Worm (Caenorhabditis elegans) whole organism, L4 larva: ENCODE results near the gene cfap-20.

Experiments used
- F49E8.2 ChIP-seq: sonication (generic microtip); optimal IDR thresholded peaks from 2 replicates; lab custom pipeline; 2016; ENCODE audit warnings: missing compliant biosample characterization, mild to moderate bottlenecking, missing genetic modification characterization, borderline replicate concordance
- Y105C5A.15 ChIP-seq: fragments of 200-800 bp; sonication (Bioruptor generic); IDR thresholded peaks from 2 replicates; pipeline ENCODE4 v1.3.6; 2022; ENCODE audit warnings: missing genetic modification characterization, missing compliant biosample characterization
- ZK337.2 ChIP-seq: fragments of 200-800 bp; sonication (Bioruptor generic); IDR thresholded peaks from 2 replicates; pipeline ENCODE4 v1.3.6; 2022; ENCODE audit warnings: missing genetic modification reagents, missing genetic modification characterization, missing compliant biosample characterization
- aha-1 ChIP-seq: fragments of 150-350 bp; peaks from one replicate; lab custom pipeline; 2014; ENCODE audit warnings: missing biosample characterization, missing genetic modification characterization
- attf-4 ChIP-seq: sonication (generic microtip); optimal IDR thresholded peaks from 3 replicates; lab custom pipeline; 2017; ENCODE audit warnings: missing biosample characterization, missing genetic modification characterization
- ceh-32 ChIP-seq: sonication (generic microtip); optimal IDR thresholded peaks from 2 replicates; lab custom pipeline; 2016; ENCODE audit warnings: mild to moderate bottlenecking, missing genetic modification characterization, missing compliant biosample characterization; ENCODE audit not compliant: poor library complexity
- ceh-44 ChIP-seq: fragments of 200-800 bp; sonication (Bioruptor generic); IDR thresholded peaks from 2 replicates; pipeline ENCODE4 v1.3.6; 2022; ENCODE audit warnings: missing genetic modification reagents, missing genetic modification characterization, missing compliant biosample characterization
- cey-2 ChIP-seq: sonication (generic microtip); optimal IDR thresholded peaks from 3 replicates; lab custom pipeline; 2017; ENCODE audit warnings: missing genetic modification characterization, mild to moderate bottlenecking, missing compliant biosample characterization, antibody characterized with exemption, borderline replicate concordance; ENCODE audit not compliant: insufficient read depth
- daf-16 ChIP-seq, 3 experiments: sonication (generic microtip); optimal IDR thresholded peaks; 2 replicates each; lab custom pipeline; 2016 to 2017; ENCODE audit warnings: missing genetic modification characterization in 3 of 3, missing genetic modification reagents in 3 of 3, mild to moderate bottlenecking in 2 of 3, missing compliant biosample characterization in 2 of 3, missing biosample characterization in 1 of 3, moderate library complexity in 1 of 3
- dmd-6 ChIP-seq: fragments of 200-800 bp; sonication (Bioruptor generic); IDR thresholded peaks from 2 replicates; pipeline ENCODE4 v1.3.6; 2022; ENCODE audit warnings: missing genetic modification reagents, missing genetic modification characterization, missing compliant biosample characterization
- dpl-1 ChIP-seq: fragments of 150-350 bp; optimal IDR thresholded peaks from 2 replicates; lab custom pipeline; 2014; ENCODE audit warnings: missing biosample characterization, missing genetic modification reagents, missing genetic modification characterization
- egl-43 ChIP-seq: fragments of 200-800 bp; sonication (Bioruptor generic); IDR thresholded peaks from 2 replicates; pipeline ENCODE4 v1.3.6; 2022; ENCODE audit warnings: missing genetic modification reagents, missing genetic modification characterization, missing compliant biosample characterization
- hif-1 ChIP-seq, 2 experiments: sonication (generic microtip); optimal IDR thresholded peaks; 2 replicates each; lab custom pipeline; 2016 to 2017; ENCODE audit warnings: missing compliant biosample characterization in 2 of 2, missing genetic modification characterization in 2 of 2, missing genetic modification reagents in 2 of 2, missing genotype in 2 of 2, mild to moderate bottlenecking in 1 of 2
- hlh-30 ChIP-seq: sonication (generic microtip); optimal IDR thresholded peaks from 2 replicates; lab custom pipeline; 2017; ENCODE audit warnings: antibody characterized with exemption, mild to moderate bottlenecking, missing genetic modification characterization, missing compliant biosample characterization; ENCODE audit not compliant: insufficient read depth
- hmg-1.1 ChIP-seq: fragments of 200-800 bp; sonication (Bioruptor generic); IDR thresholded peaks from 2 replicates; pipeline ENCODE4 v1.3.6; 2022; ENCODE audit warnings: missing genetic modification reagents, missing genetic modification characterization, missing compliant biosample characterization
- lim-7 ChIP-seq: fragments of 200-800 bp; sonication (Bioruptor generic); IDR thresholded peaks from 2 replicates; pipeline ENCODE4 v1.3.6; 2022; ENCODE audit warnings: missing genetic modification characterization, missing compliant biosample characterization
- lin-1 ChIP-seq: fragments of 200-800 bp; sonication (Bioruptor generic); IDR thresholded peaks from 2 replicates; pipeline ENCODE4 v1.3.6; 2022; ENCODE audit warnings: missing genetic modification reagents, missing genetic modification characterization, missing compliant biosample characterization
- lin-15B ChIP-seq: fragments of 150-350 bp; sonication (generic microtip); optimal IDR thresholded peaks from 3 replicates; lab custom pipeline; 2014; ENCODE audit warnings: missing biosample characterization, missing genetic modification characterization
- lin-38 ChIP-seq: fragments of 200-800 bp; sonication (Bioruptor generic); IDR thresholded peaks from 2 replicates; pipeline ENCODE4 v1.3.6; 2022; ENCODE audit warnings: missing genetic modification reagents, missing genetic modification characterization, missing compliant biosample characterization
- lsy-2 ChIP-seq, 2 experiments: fragments of 150-350 bp in 1 of 2; sonication (generic microtip) in 1 of 2; optimal IDR thresholded peaks; 2 replicates each; lab custom pipeline; 2014 to 2017; ENCODE audit warnings: missing biosample characterization in 2 of 2, missing genetic modification characterization in 2 of 2
- madf-9 ChIP-seq: fragments of 200-800 bp; sonication (Bioruptor generic); conservative IDR thresholded peaks from 2 replicates; pipeline ENCODE4 v1.3.6; 2022; ENCODE audit warnings: missing genetic modification reagents, missing genetic modification characterization, missing compliant biosample characterization
- mep-1 ChIP-seq: fragments of 150-350 bp; sonication (generic microtip); optimal IDR thresholded peaks from 3 replicates; lab custom pipeline; 2014; ENCODE audit warnings: missing biosample characterization, missing genetic modification characterization
- mes-2 ChIP-seq: sonication (generic microtip); optimal IDR thresholded peaks from 2 replicates; lab custom pipeline; 2016; ENCODE audit warnings: missing genotype, mild to moderate bottlenecking, missing genetic modification characterization, missing compliant biosample characterization; ENCODE audit not compliant: poor library complexity, severe bottlenecking
- nhr-10 ChIP-seq: fragments of 150-350 bp; optimal IDR thresholded peaks from 2 replicates; lab custom pipeline; 2014; ENCODE audit warnings: missing biosample characterization, missing genetic modification characterization
- nhr-111 ChIP-seq: fragments of 200-800 bp; sonication (Bioruptor generic); optimal IDR thresholded peaks from 2 replicates; lab custom pipeline; 2018; ENCODE audit warnings: mild to moderate bottlenecking, missing genetic modification characterization, missing compliant biosample characterization
- nhr-28 ChIP-seq: fragments of 150-350 bp; optimal IDR thresholded peaks from 2 replicates; lab custom pipeline; 2014; ENCODE audit warnings: missing biosample characterization, missing genetic modification characterization
- nhr-41 ChIP-seq: fragments of 200-800 bp; sonication (Bioruptor generic); IDR thresholded peaks from 2 replicates; pipeline ENCODE4 v1.3.6; 2022; ENCODE audit warnings: missing genetic modification reagents, missing genetic modification characterization, missing compliant biosample characterization
- nhr-6 ChIP-seq: fragments of 150-350 bp; optimal IDR thresholded peaks from 2 replicates; lab custom pipeline; 2014; ENCODE audit warnings: missing biosample characterization, missing genetic modification characterization
- nhr-76 ChIP-seq: fragments of 150-350 bp; optimal IDR thresholded peaks from 2 replicates; lab custom pipeline; 2014; ENCODE audit warnings: missing biosample characterization, missing genetic modification characterization
- nhr-77 ChIP-seq: fragments of 150-350 bp; optimal IDR thresholded peaks from 2 replicates; lab custom pipeline; 2014; ENCODE audit warnings: missing biosample characterization, missing genetic modification characterization
- rbr-2 ChIP-seq: sonication (generic microtip); optimal IDR thresholded peaks from 2 replicates; lab custom pipeline; 2016; ENCODE audit warnings: missing genotype, missing genetic modification characterization, missing compliant biosample characterization
- snpc-1.2 ChIP-seq: fragments of 200-800 bp; sonication (Bioruptor generic); IDR thresholded peaks from 2 replicates; pipeline ENCODE4 v1.3.6; 2022; ENCODE audit warnings: missing genetic modification reagents, missing genetic modification characterization, missing compliant biosample characterization
- tag-97 ChIP-seq: fragments of 200-800 bp; sonication (Bioruptor generic); IDR thresholded peaks from 2 replicates; pipeline ENCODE4 v1.3.6; 2022; ENCODE audit warnings: missing genetic modification characterization, missing compliant biosample characterization
- unc-130 ChIP-seq: sonication (generic microtip); optimal IDR thresholded peaks from 2 replicates; lab custom pipeline; 2016; ENCODE audit warnings: missing genetic modification reagents, missing genetic modification characterization, missing compliant biosample characterization
- unc-39 ChIP-seq: sonication (generic microtip); optimal IDR thresholded peaks from 2 replicates; lab custom pipeline; 2017; ENCODE audit warnings: missing biosample characterization, missing genetic modification characterization
- zip-2 ChIP-seq: fragments of 150-350 bp; optimal IDR thresholded peaks from 2 replicates; lab custom pipeline; 2014; ENCODE audit warnings: missing biosample characterization, missing genetic modification characterization

Gene cfap-20

ce11 chrIII:3541093-3541492 is 3.8 kb upstream of the cfap-20 start:
- peak; percentile 22 for TF ChIP-seq aha-1 (tag; lab: Kevin White, UChicago)
- TF ChIP-seq nhr-41 (GFP tag; lab: Robert Waterston, UW), result no peak

DNA sequence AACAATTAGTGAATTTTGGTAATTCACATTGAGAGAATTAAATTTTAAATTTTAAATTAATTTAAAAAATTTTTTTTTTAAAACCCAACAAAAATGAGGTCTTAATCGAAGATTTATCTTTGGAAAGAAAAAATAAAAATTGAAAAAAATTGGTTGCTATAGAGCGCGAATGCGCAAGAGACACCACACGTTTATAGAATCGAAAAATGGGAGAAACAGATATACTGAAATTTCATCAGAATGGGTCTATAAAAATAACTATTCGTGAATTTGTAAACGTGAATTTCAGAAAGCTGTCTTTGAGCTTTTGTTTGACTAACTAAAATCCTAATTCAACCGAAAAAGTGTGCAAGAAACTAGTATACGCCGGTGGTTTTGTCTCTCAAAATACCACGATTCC is 3.1 kb upstream of the cfap-20 start:
- TF ChIP-seq hif-1 (tag; optimal IDR thresholded peaks at IDR 0.05; lab: Kevin White, UChicago), result peak in 1 of 2 experiments; percentile 68
- peak; percentile 72 for TF ChIP-seq unc-130 (GFP tag; lab: Kevin White, UChicago)
- no peak for TF ChIP-seq nhr-111 (GFP tag; lab: Kevin White, UChicago)
- peak; percentile 94 for TF ChIP-seq lin-38 (GFP tag; lab: Robert Waterston, UW)
- TF ChIP-seq snpc-1.2, result no peak
- no peak for TF ChIP-seq daf-16 (GFP tag; optimal IDR thresholded peaks at IDR 0.05; lab: Kevin White, UChicago)
- TF ChIP-seq daf-16 (tag; optimal IDR thresholded peaks at IDR 0.05; lab: Kevin White, UChicago), result no peak
- TF ChIP-seq egl-43 (GFP tag; lab: Robert Waterston, UW), result no peak
- TF ChIP-seq madf-9, result no peak
- no peak for TF ChIP-seq cey-2 (tag; lab: Kevin White, UChicago)
- no peak for TF ChIP-seq Y105C5A.15 (GFP tag; lab: Robert Waterston, UW)
- TF ChIP-seq attf-4 (tag; lab: Kevin White, UChicago), result no peak
- TF ChIP-seq ceh-44 (GFP tag; lab: Robert Waterston, UW), result no peak
- no peak for TF ChIP-seq nhr-10 (tag; lab: Kevin White, UChicago)
- TF ChIP-seq lin-1 (GFP tag; lab: Robert Waterston, UW), result no peak
- peak; percentile 18; the same call in 1 of the 2 replicates for TF ChIP-seq dmd-6 (GFP tag; lab: Robert Waterston, UW)
- TF ChIP-seq lim-7, result no peak
- 0 out of 2 replicates have a peak, but pooled peaks have one; percentile 33 for TF ChIP-seq ZK337.2 (GFP tag; lab: Robert Waterston, UW)
- TF ChIP-seq unc-39 (tag; lab: Kevin White, UChicago), result no peak
- TF ChIP-seq lin-15B (tag; lab: Kevin White, UChicago), result no peak
- TF ChIP-seq mep-1 (tag; lab: Kevin White, UChicago), result peak; percentile 69
- peak; percentile 59 for TF ChIP-seq hmg-1.1
- no peak for TF ChIP-seq tag-97 (GFP tag; lab: Robert Waterston, UW)
- TF ChIP-seq hlh-30, result peak; percentile 25
- peak; percentile 18 for TF ChIP-seq nhr-6 (tag; lab: Kevin White, UChicago)
- TF ChIP-seq mes-2 (tag; lab: Kevin White, UChicago), result peak; percentile 91
- TF ChIP-seq zip-2 (tag; lab: Kevin White, UChicago), result no peak
- TF ChIP-seq nhr-77 (tag; lab: Kevin White, UChicago), result peak; percentile 73
- TF ChIP-seq nhr-28 (tag; lab: Kevin White, UChicago), result peak; percentile 39
- no peak for TF ChIP-seq aha-1 (tag; lab: Kevin White, UChicago)
- TF ChIP-seq rbr-2 (tag; lab: Kevin White, UChicago), result peak; percentile 28
- peak in 1 of 2 experiments; percentile 72 for TF ChIP-seq lsy-2 (tag; optimal IDR thresholded peaks at IDR 0.05; lab: Kevin White, UChicago)
- peak; percentile 57 for TF ChIP-seq dpl-1
- TF ChIP-seq, all 104 proteins: peak for 15

ce11 chrIII:3539499-3539898 is 2.2 kb upstream of the cfap-20 start:
- no peak for TF ChIP-seq ceh-32 (tag; lab: Kevin White, UChicago)
- TF ChIP-seq aha-1 (tag; lab: Kevin White, UChicago), result peak; percentile 91

DNA sequence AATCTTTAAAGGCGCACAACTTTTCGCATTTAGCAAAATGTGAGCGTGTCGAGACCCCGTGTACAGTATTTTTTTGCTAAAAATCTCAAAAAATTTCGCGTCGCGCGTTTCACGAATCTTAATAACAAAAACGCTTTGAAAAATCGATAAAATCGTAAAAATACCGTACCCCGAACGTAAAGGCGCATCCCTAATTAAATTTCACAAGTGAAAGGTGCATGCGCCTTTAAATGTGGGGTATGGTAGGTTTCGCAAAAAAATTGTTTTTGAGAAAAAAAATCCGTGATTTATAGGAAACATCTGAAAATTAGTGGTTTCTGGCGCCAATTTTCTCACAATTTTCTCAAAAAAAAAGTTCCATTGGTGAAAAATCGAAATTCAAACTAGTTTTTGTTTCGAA is 3.1 kb downstream of the cfap-20 start:
- TF ChIP-seq lin-38 (GFP tag; lab: Robert Waterston, UW) (peak; percentile 23; the same call in 1 of the 2 replicates), nhr-77 (tag; lab: Kevin White, UChicago) (no peak), F49E8.2 (no peak), lin-1 (GFP tag; lab: Robert Waterston, UW) (no peak), nhr-76 (no peak), hif-1 (tag; optimal IDR thresholded peaks at IDR 0.05; lab: Kevin White, UChicago) (no peak)
